Worm (Caenorhabditis elegans): ENCODE data around the gene F16B12.7.

DNA sequence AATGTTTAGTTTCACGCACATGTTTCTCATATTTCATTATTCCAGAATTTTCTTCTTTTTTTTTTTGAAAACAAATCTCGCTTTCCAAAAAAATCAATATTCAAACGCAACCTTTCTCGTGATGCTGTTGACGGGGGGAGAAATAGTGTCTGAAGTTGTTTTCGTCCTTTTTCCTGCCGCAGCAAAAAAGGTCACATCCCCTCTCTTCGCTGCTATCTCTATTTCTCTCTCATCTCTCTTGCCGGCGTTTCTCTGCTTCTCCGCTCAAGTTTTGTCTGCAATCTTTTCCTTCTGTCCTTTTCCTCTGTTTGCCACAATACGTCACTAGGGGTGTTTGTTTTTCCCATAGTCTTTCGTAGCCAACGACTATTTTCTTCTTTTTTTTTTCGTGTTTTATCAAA, 38.4 kb downstream of the F16B12.7 start:
- TF ChIP-seq jun-1 (tag; optimal IDR thresholded peaks at IDR 0.05) (peak; percentile 43), rnt-1 (tag; optimal IDR thresholded peaks at IDR 0.05) (peak; percentile 59), nhr-11 (tag; optimal IDR thresholded peaks at IDR 0.05) (peak; percentile 51), unc-62 (GFP tag; optimal IDR thresholded peaks at IDR 0.05) (no peak), lsy-2 (tag; optimal IDR thresholded peaks at IDR 0.05) (peak; percentile 66 to 81), nhr-90 (tag; optimal IDR thresholded peaks at IDR 0.05; ENCODE audit: poor library complexity) (peak; percentile 82), elt-2 (tag; optimal IDR thresholded peaks at IDR 0.05) (peak; percentile 43), ztf-4 (tag; optimal IDR thresholded peaks at IDR 0.05) (no peak)

Measured in whole organism, L1 larva.